Worm (Caenorhabditis elegans) whole organism, mixed stage, embryonic: ENCODE data around the gene egg-1.

Experiments
- M03D4.4 ChIP-seq: sonication (generic microtip); optimal IDR thresholded peaks from 2 replicates; lab custom pipeline; 2017; ENCODE audit warnings: mild to moderate bottlenecking, missing genetic modification characterization, missing compliant biosample characterization
- bed-3 ChIP-seq: fragments of 200-800 bp; sonication (Bioruptor generic); optimal IDR thresholded peaks from 3 replicates; lab custom pipeline; 2018; ENCODE audit warnings: mild to moderate bottlenecking, missing genetic modification characterization, moderate library complexity, missing compliant biosample characterization
- blmp-1 ChIP-seq: fragments of 150-350 bp; optimal IDR thresholded peaks from 2 replicates; lab custom pipeline; 2014; ENCODE audit warnings: missing biosample characterization, missing genetic modification characterization
- ceh-39 ChIP-seq: fragments of 150-350 bp; optimal IDR thresholded peaks from 2 replicates; lab custom pipeline; 2014; ENCODE audit warnings: missing biosample characterization, missing genetic modification characterization
- ceh-43 ChIP-seq: fragments of 200-800 bp; sonication (Bioruptor generic); optimal IDR thresholded peaks from 2 replicates; lab custom pipeline; 2018; ENCODE audit warnings: mild to moderate bottlenecking, missing genetic modification characterization, moderate library complexity, missing compliant biosample characterization
- ceh-83 ChIP-seq: fragments of 200-800 bp; sonication (Bioruptor generic); optimal IDR thresholded peaks from 2 replicates; lab custom pipeline; 2018; ENCODE audit warnings: mild to moderate bottlenecking, missing genetic modification characterization, missing compliant biosample characterization
- ces-1 ChIP-seq: fragments of 150-350 bp; optimal IDR thresholded peaks from 2 replicates; lab custom pipeline; 2014; ENCODE audit warnings: missing biosample characterization, missing genetic modification reagents, missing genetic modification characterization
- cnd-1 ChIP-seq: fragments of 200-800 bp; sonication (Bioruptor generic); optimal IDR thresholded peaks from 2 replicates; lab custom pipeline; 2018; ENCODE audit warnings: mild to moderate bottlenecking, missing genetic modification characterization, missing compliant biosample characterization
- drap-1 ChIP-seq: fragments of 200-800 bp; sonication (Bioruptor generic); optimal IDR thresholded peaks from 3 replicates; lab custom pipeline; 2018; ENCODE audit warnings: mild to moderate bottlenecking, missing genetic modification characterization, missing compliant biosample characterization
- elt-1 ChIP-seq: sonication (generic microtip); optimal IDR thresholded peaks from 2 replicates; lab custom pipeline; 2017; ENCODE audit warnings: missing genetic modification characterization, mild to moderate bottlenecking, missing compliant biosample characterization, antibody characterized with exemption, moderate library complexity, borderline replicate concordance; ENCODE audit not compliant: insufficient read depth
- elt-3 ChIP-seq: fragments of 150-350 bp; optimal IDR thresholded peaks from 2 replicates; lab custom pipeline; 2014; ENCODE audit warnings: missing biosample characterization, missing genetic modification characterization
- flh-1 ChIP-seq: fragments of 200-800 bp; sonication (Bioruptor generic); optimal IDR thresholded peaks from 2 replicates; lab custom pipeline; 2018; ENCODE audit warnings: mild to moderate bottlenecking, missing genetic modification characterization, moderate library complexity, missing compliant biosample characterization
- ham-2 ChIP-seq: fragments of 200-800 bp; sonication (Bioruptor generic); optimal IDR thresholded peaks from 2 replicates; lab custom pipeline; 2018; ENCODE audit warnings: mild to moderate bottlenecking, missing genetic modification characterization, missing compliant biosample characterization
- hlh-1 ChIP-seq: fragments of 150-350 bp; optimal IDR thresholded peaks from 2 replicates; lab custom pipeline; 2014; ENCODE audit warnings: missing biosample characterization, missing genetic modification reagents, missing genetic modification characterization
- lin-13 ChIP-seq: fragments of 150-350 bp; optimal IDR thresholded peaks from 2 replicates; lab custom pipeline; 2014; ENCODE audit warnings: missing biosample characterization, missing genetic modification characterization
- lin-32 ChIP-seq: fragments of 200-800 bp; sonication (Bioruptor generic); optimal IDR thresholded peaks from 2 replicates; lab custom pipeline; 2018; ENCODE audit warnings: mild to moderate bottlenecking, missing genetic modification characterization, missing compliant biosample characterization
- lsy-2 ChIP-seq: fragments of 150-350 bp; optimal IDR thresholded peaks from 2 replicates; lab custom pipeline; 2014; ENCODE audit warnings: missing biosample characterization, missing genetic modification characterization
- mab-5 ChIP-seq: fragments of 150-350 bp; optimal IDR thresholded peaks from 2 replicates; lab custom pipeline; 2014; ENCODE audit warnings: missing biosample characterization, missing genetic modification characterization
- mep-1 ChIP-seq: fragments of 150-350 bp; optimal IDR thresholded peaks from 2 replicates; lab custom pipeline; 2017; ENCODE audit warnings: missing biosample characterization, missing genetic modification reagents, missing genetic modification characterization, inconsistent platforms
- mls-2 ChIP-seq: sonication (generic microtip); optimal IDR thresholded peaks from 2 replicates; lab custom pipeline; 2016; ENCODE audit warnings: mild to moderate bottlenecking, missing genetic modification characterization, moderate library complexity, missing compliant biosample characterization
- nhr-12 ChIP-seq: fragments of 150-350 bp; optimal IDR thresholded peaks from 2 replicates; lab custom pipeline; 2014; ENCODE audit warnings: missing biosample characterization, missing genetic modification characterization
- nhr-2 ChIP-seq: fragments of 150-350 bp; optimal IDR thresholded peaks from 2 replicates; lab custom pipeline; 2014; ENCODE audit warnings: missing biosample characterization, missing genetic modification characterization
- nhr-237 ChIP-seq: fragments of 150-350 bp; optimal IDR thresholded peaks from 2 replicates; lab custom pipeline; 2014; ENCODE audit warnings: missing biosample characterization, missing genetic modification characterization
- nhr-28 ChIP-seq: fragments of 150-350 bp; optimal IDR thresholded peaks from 2 replicates; lab custom pipeline; 2014; ENCODE audit warnings: missing biosample characterization, missing genetic modification characterization
- nhr-76 ChIP-seq: sonication (generic microtip); optimal IDR thresholded peaks from 2 replicates; lab custom pipeline; 2017; ENCODE audit warnings: missing biosample characterization, missing genetic modification characterization
- pha-4 ChIP-seq: fragments of 150-350 bp; optimal IDR thresholded peaks from 2 replicates; lab custom pipeline; 2018; ENCODE audit warnings: missing biosample characterization, missing genetic modification reagents, missing genetic modification characterization
- sem-2 ChIP-seq: fragments of 200-800 bp; sonication (Bioruptor generic); optimal IDR thresholded peaks from 2 replicates; lab custom pipeline; 2018; ENCODE audit warnings: mild to moderate bottlenecking, missing genetic modification characterization, missing compliant biosample characterization
- snpc-4 ChIP-seq: fragments of 150-350 bp; optimal IDR thresholded peaks from 2 replicates; lab custom pipeline; 2014; ENCODE audit warnings: missing biosample characterization, missing genetic modification characterization
- sptf-1 ChIP-seq: sonication (generic microtip); optimal IDR thresholded peaks from 2 replicates; lab custom pipeline; 2017; ENCODE audit warnings: mild to moderate bottlenecking, missing genetic modification characterization, moderate library complexity, missing compliant biosample characterization
- tbx-8 ChIP-seq: fragments of 200-800 bp; sonication (Bioruptor generic); optimal IDR thresholded peaks from 2 replicates; lab custom pipeline; 2018; ENCODE audit warnings: mild to moderate bottlenecking, missing genetic modification characterization, moderate library complexity, missing compliant biosample characterization
- unc-120 ChIP-seq: sonication (generic microtip); optimal IDR thresholded peaks from 2 replicates; lab custom pipeline; 2017; ENCODE audit warnings: missing genetic modification characterization, missing compliant biosample characterization; ENCODE audit not compliant: poor library complexity, severe bottlenecking
- unc-39 ChIP-seq: fragments of 150-350 bp; optimal IDR thresholded peaks from 2 replicates; lab custom pipeline; 2014; ENCODE audit warnings: missing biosample characterization, missing genetic modification characterization
- unc-62 ChIP-seq: fragments of 150-350 bp; optimal IDR thresholded peaks from 2 replicates; lab custom pipeline; 2014; ENCODE audit warnings: missing biosample characterization, missing genetic modification reagents, missing genetic modification characterization
- zip-8 ChIP-seq: fragments of 150-350 bp; optimal IDR thresholded peaks from 2 replicates; lab custom pipeline; 2014; ENCODE audit warnings: missing biosample characterization, missing genetic modification characterization
- ztf-11 ChIP-seq: fragments of 150-350 bp; optimal IDR thresholded peaks from 2 replicates; lab custom pipeline; 2014; ENCODE audit warnings: missing biosample characterization, missing genetic modification characterization

The egg-1 gene

ce11 chrIII:5683998-5684397, 44.0 kb upstream of the egg-1 start, which contains the start of gene rcan-1:
Gene rcan-1, minus strand, starts transcription at chrIII:5684098.
- TF ChIP-seq mls-2 (tag; lab: Kevin White, UChicago) (no peak), nhr-28 (tag; lab: Kevin White, UChicago) (no peak), unc-120 (tag; lab: Kevin White, UChicago) (no peak), cnd-1 (tag; lab: Kevin White, UChicago) (no peak), unc-39 (tag; lab: Kevin White, UChicago) (no peak), ceh-39 (tag; lab: Kevin White, UChicago) (no peak), elt-1 (tag; lab: Kevin White, UChicago) (no peak)

- TF ChIP-seq pha-4 (peak; percentile 75), unc-62 (GFP tag; lab: Kevin White, UChicago) (no peak), hlh-1 (tag; lab: Kevin White, UChicago) (no peak), nhr-12 (tag; lab: Kevin White, UChicago) (no peak), ces-1 (peak; percentile 27), lsy-2 (peak; percentile 33), nhr-28 (tag; lab: Kevin White, UChicago) (no peak), ceh-43 (GFP tag; lab: Kevin White, UChicago) (no peak), cnd-1 (tag; lab: Kevin White, UChicago) (no peak), sem-2 (GFP tag; lab: Kevin White, UChicago) (no peak), sptf-1 (tag; lab: Kevin White, UChicago) (no peak)
- TF ChIP-seq, all 35 proteins: peak for 3
Observed at ce11 chrIII:5688246-5688645, 39.7 kb upstream of the egg-1 start.

- TF ChIP-seq lin-13 (tag; lab: Kevin White, UChicago) (no peak), lin-32 (GFP tag; lab: Kevin White, UChicago) (no peak), blmp-1 (no peak), mep-1 (tag; lab: Kevin White, UChicago) (no peak), nhr-237 (tag; lab: Kevin White, UChicago) (no peak), unc-39 (tag; lab: Kevin White, UChicago) (no peak), elt-3 (no peak), ceh-39 (tag; lab: Kevin White, UChicago) (no peak), nhr-28 (tag; lab: Kevin White, UChicago) (no peak), lsy-2 (no peak), zip-8 (tag; lab: Kevin White, UChicago) (no peak), ham-2 (GFP tag; lab: Kevin White, UChicago) (no peak), ces-1 (no peak), unc-120 (tag; lab: Kevin White, UChicago) (no peak), elt-1 (tag; lab: Kevin White, UChicago) (no peak), mab-5 (tag; lab: Kevin White, UChicago) (no peak), M03D4.4 (no peak)
Observed at ce11 chrIII:5691826-5692225, 36.2 kb upstream of the egg-1 start.

ce11 chrIII:5692690-5693089, 35.3 kb upstream of the egg-1 start, which contains the start of the genes abi-1 and arle-14:
Gene abi-1, minus strand, starts transcription at chrIII:5692740.
Gene arle-14, plus strand, starts transcription at chrIII:5692906.
- TF ChIP-seq unc-120 (tag; lab: Kevin White, UChicago) (no peak), ceh-39 (tag; lab: Kevin White, UChicago) (no peak), lsy-2 (peak; percentile 10), ceh-83 (GFP tag; lab: Kevin White, UChicago) (no peak), blmp-1 (no peak), lin-32 (GFP tag; lab: Kevin White, UChicago) (no peak), hlh-1 (tag; lab: Kevin White, UChicago) (no peak), nhr-2 (tag; lab: Kevin White, UChicago) (no peak), nhr-237 (tag; lab: Kevin White, UChicago) (no peak), mls-2 (tag; lab: Kevin White, UChicago) (no peak), tbx-8 (GFP tag; lab: Kevin White, UChicago) (no peak), snpc-4 (tag; lab: Kevin White, UChicago) (no peak), nhr-28 (tag; lab: Kevin White, UChicago) (no peak), ztf-11 (no peak), elt-1 (tag; lab: Kevin White, UChicago) (no peak), drap-1 (no peak), ceh-43 (GFP tag; lab: Kevin White, UChicago) (no peak), sptf-1 (tag; lab: Kevin White, UChicago) (peak; percentile 19), ces-1 (peak; percentile 76), lin-13 (tag; lab: Kevin White, UChicago) (no peak), M03D4.4 (no peak), nhr-12 (tag; lab: Kevin White, UChicago) (no peak), nhr-76 (no peak), bed-3 (GFP tag; lab: Kevin White, UChicago) (no peak), mab-5 (tag; lab: Kevin White, UChicago) (no peak), cnd-1 (tag; lab: Kevin White, UChicago) (no peak), flh-1 (GFP tag; lab: Kevin White, UChicago) (no peak), mep-1 (tag; lab: Kevin White, UChicago) (peak; percentile 31), unc-39 (tag; lab: Kevin White, UChicago) (no peak), ham-2 (GFP tag; lab: Kevin White, UChicago) (no peak), unc-62 (GFP tag; lab: Kevin White, UChicago) (no peak), zip-8 (tag; lab: Kevin White, UChicago) (no peak), elt-3 (no peak)
- TF ChIP-seq, all 35 proteins: peak for 4
